Fruit fly (Drosophila melanogaster): ENCODE data around the gene Fpgs2.
A peak's percentile ranks its signal among the peaks of the same experiment; 100 is the strongest.

dm6 chr2L:3880048-3880447 is 34.0 kb downstream of the Fpgs2 start:
- no peak for TF ChIP-seq sage (GFP tag; optimal IDR thresholded peaks at IDR 0.05)
- no peak for TF ChIP-seq tai (GFP tag; optimal IDR thresholded peaks at IDR 0.05)
- TF ChIP-seq woc (GFP tag; optimal IDR thresholded peaks at IDR 0.05) = peak; percentile 41

Data from whole organism, wandering third instar larva.